Worm (Caenorhabditis elegans): ENCODE measurements around the gene M163.7.

- TF ChIP-seq ZK546.5 (tag; optimal IDR thresholded peaks at IDR 0.05): no peak
- no peak for TF ChIP-seq aly-2 (tag; optimal IDR thresholded peaks at IDR 0.05)
- TF ChIP-seq ceh-82 (tag; optimal IDR thresholded peaks at IDR 0.05): no peak
- TF ChIP-seq R02D3.7 (tag; optimal IDR thresholded peaks at IDR 0.05): no peak
- TF ChIP-seq lin-13 (GFP tag; optimal IDR thresholded peaks at IDR 0.05): no peak
- no peak for TF ChIP-seq lin-11 (tag; optimal IDR thresholded peaks at IDR 0.05)
- TF ChIP-seq nhr-77 (tag; optimal IDR thresholded peaks at IDR 0.05): no peak
- no peak for TF ChIP-seq fos-1 (tag; optimal IDR thresholded peaks at IDR 0.05)
Measured at ce11 chrX:14487832-14488231, 23.2 kb downstream of the M163.7 start.

Data from whole organism, L2 larva.